Worm (Caenorhabditis elegans) whole organism, L4 larva: ENCODE results near the gene trcs-2.

ENCODE experiments used
- D1046.2 ChIP-seq: fragments of 200-800 bp; sonication (Bioruptor generic); IDR thresholded peaks from 2 replicates; pipeline ENCODE4 v1.3.6; 2022; ENCODE audit warnings: missing genetic modification characterization, missing compliant biosample characterization
- F26F4.8 ChIP-seq: fragments of 200-800 bp; sonication (Bioruptor generic); conservative IDR thresholded peaks from 2 replicates; pipeline ENCODE4 v1.3.6; 2022; ENCODE audit warnings: missing genetic modification characterization, missing compliant biosample characterization
- F37D6.2 ChIP-seq: sonication (generic microtip); optimal IDR thresholded peaks from 2 replicates; lab custom pipeline; 2016; ENCODE audit warnings: mild to moderate bottlenecking, missing genetic modification characterization, missing compliant biosample characterization
- F49E8.2 ChIP-seq: sonication (generic microtip); optimal IDR thresholded peaks from 2 replicates; lab custom pipeline; 2016; ENCODE audit warnings: missing compliant biosample characterization, mild to moderate bottlenecking, missing genetic modification characterization, borderline replicate concordance
- R02D3.7 ChIP-seq: fragments of 150-350 bp; sonication (generic microtip); optimal IDR thresholded peaks from 3 replicates; lab custom pipeline; 2014; ENCODE audit warnings: missing biosample characterization, missing genetic modification characterization
- T20F7.1 ChIP-seq: fragments of 200-800 bp; sonication (Bioruptor generic); optimal IDR thresholded peaks from 2 replicates; lab custom pipeline; 2018; ENCODE audit warnings: mild to moderate bottlenecking, missing genetic modification characterization, missing compliant biosample characterization
- Y105C5A.15 ChIP-seq: fragments of 200-800 bp; sonication (Bioruptor generic); IDR thresholded peaks from 2 replicates; pipeline ENCODE4 v1.3.6; 2022; ENCODE audit warnings: missing genetic modification characterization, missing compliant biosample characterization
- Y48G9A.11 ChIP-seq: fragments of 200-800 bp; sonication (Bioruptor generic); IDR thresholded peaks from 2 replicates; pipeline ENCODE4 v1.3.6; 2022; ENCODE audit warnings: missing genetic modification reagents, missing genetic modification characterization, missing compliant biosample characterization
- Y5F2A.4 ChIP-seq: fragments of 200-800 bp; sonication (Bioruptor generic); optimal IDR thresholded peaks from 2 replicates; lab custom pipeline; 2018; ENCODE audit warnings: mild to moderate bottlenecking, missing genetic modification characterization, missing compliant biosample characterization
- Y75B8A.6 ChIP-seq: fragments of 200-800 bp; sonication (Bioruptor generic); IDR thresholded peaks from 2 replicates; pipeline ENCODE4 v1.3.6; 2022; ENCODE audit warnings: missing genetic modification reagents, missing genetic modification characterization, missing compliant biosample characterization
- ZK337.2 ChIP-seq: fragments of 200-800 bp; sonication (Bioruptor generic); IDR thresholded peaks from 2 replicates; pipeline ENCODE4 v1.3.6; 2022; ENCODE audit warnings: missing genetic modification reagents, missing genetic modification characterization, missing compliant biosample characterization
- ZK546.5 ChIP-seq, 2 experiments: sonication (generic microtip); optimal IDR thresholded peaks; 2 replicates each; lab custom pipeline; 2017; ENCODE audit warnings: missing biosample characterization in 2 of 2, missing genetic modification characterization in 2 of 2
- arid-1 ChIP-seq: fragments of 200-800 bp; sonication (Bioruptor generic); conservative IDR thresholded peaks from 2 replicates; pipeline ENCODE4 v1.3.6; 2022; ENCODE audit warnings: missing genetic modification reagents, missing genetic modification characterization, missing compliant biosample characterization
- attf-4 ChIP-seq: sonication (generic microtip); optimal IDR thresholded peaks from 3 replicates; lab custom pipeline; 2017; ENCODE audit warnings: missing biosample characterization, missing genetic modification characterization
- ceh-32 ChIP-seq: sonication (generic microtip); optimal IDR thresholded peaks from 2 replicates; lab custom pipeline; 2016; ENCODE audit warnings: mild to moderate bottlenecking, missing genetic modification characterization, missing compliant biosample characterization; ENCODE audit not compliant: poor library complexity
- ceh-44 ChIP-seq: fragments of 200-800 bp; sonication (Bioruptor generic); IDR thresholded peaks from 2 replicates; pipeline ENCODE4 v1.3.6; 2022; ENCODE audit warnings: missing genetic modification reagents, missing genetic modification characterization, missing compliant biosample characterization
- ceh-82 ChIP-seq: sonication (generic microtip); optimal IDR thresholded peaks from 2 replicates; lab custom pipeline; 2017; ENCODE audit warnings: missing biosample characterization, missing genetic modification characterization
- ctbp-1 ChIP-seq: fragments of 200-800 bp; sonication (Bioruptor generic); IDR thresholded peaks from 2 replicates; pipeline ENCODE4 v1.3.6; 2022; ENCODE audit warnings: missing genetic modification reagents, missing genetic modification characterization, missing compliant biosample characterization
- daf-12 ChIP-seq: fragments of 150-350 bp; optimal IDR thresholded peaks from 2 replicates; lab custom pipeline; 2014; ENCODE audit warnings: missing biosample characterization, missing genetic modification reagents, missing genetic modification characterization
- duxl-1 ChIP-seq: sonication (generic microtip); optimal IDR thresholded peaks from 2 replicates; lab custom pipeline; 2016; ENCODE audit warnings: mild to moderate bottlenecking, missing genetic modification characterization, moderate library complexity, missing compliant biosample characterization; ENCODE audit not compliant: poor library complexity
- egl-43 ChIP-seq: fragments of 200-800 bp; sonication (Bioruptor generic); IDR thresholded peaks from 2 replicates; pipeline ENCODE4 v1.3.6; 2022; ENCODE audit warnings: missing genetic modification reagents, missing genetic modification characterization, missing compliant biosample characterization
- fos-1 ChIP-seq: fragments of 150-350 bp; optimal IDR thresholded peaks from 2 replicates; lab custom pipeline; 2014; ENCODE audit warnings: missing biosample characterization, missing genetic modification characterization
- hif-1 ChIP-seq, 2 experiments: sonication (generic microtip); optimal IDR thresholded peaks; 2 replicates each; lab custom pipeline; 2016 to 2017; ENCODE audit warnings: missing compliant biosample characterization in 2 of 2, missing genetic modification characterization in 2 of 2, missing genetic modification reagents in 2 of 2, missing genotype in 2 of 2, mild to moderate bottlenecking in 1 of 2
- hlh-11 ChIP-seq: fragments of 200-800 bp; sonication (Bioruptor generic); optimal IDR thresholded peaks from 2 replicates; lab custom pipeline; 2018; ENCODE audit warnings: mild to moderate bottlenecking, missing genetic modification characterization, missing compliant biosample characterization
- hmg-1.1 ChIP-seq: fragments of 200-800 bp; sonication (Bioruptor generic); IDR thresholded peaks from 2 replicates; pipeline ENCODE4 v1.3.6; 2022; ENCODE audit warnings: missing genetic modification reagents, missing genetic modification characterization, missing compliant biosample characterization
- jun-1 ChIP-seq: fragments of 150-350 bp; optimal IDR thresholded peaks from 2 replicates; lab custom pipeline; 2014; ENCODE audit warnings: missing biosample characterization, missing genetic modification reagents, missing genetic modification characterization
- lin-15B ChIP-seq: fragments of 150-350 bp; sonication (generic microtip); optimal IDR thresholded peaks from 3 replicates; lab custom pipeline; 2014; ENCODE audit warnings: missing biosample characterization, missing genetic modification characterization
- lir-3 ChIP-seq: sonication (generic microtip); optimal IDR thresholded peaks from 2 replicates; lab custom pipeline; 2016; ENCODE audit warnings: mild to moderate bottlenecking, missing genetic modification characterization, missing compliant biosample characterization
- mdl-1 ChIP-seq, 2 experiments: fragments of 150-350 bp in 1 of 2; sonication (generic microtip) in 1 of 2; optimal IDR thresholded peaks; 2 replicates each; lab custom pipeline; 2014 to 2017; ENCODE audit warnings: missing biosample characterization in 2 of 2, missing genetic modification characterization in 2 of 2
- mep-1 ChIP-seq: fragments of 150-350 bp; sonication (generic microtip); optimal IDR thresholded peaks from 3 replicates; lab custom pipeline; 2014; ENCODE audit warnings: missing biosample characterization, missing genetic modification characterization
- mes-2 ChIP-seq: sonication (generic microtip); optimal IDR thresholded peaks from 2 replicates; lab custom pipeline; 2016; ENCODE audit warnings: missing genotype, mild to moderate bottlenecking, missing genetic modification characterization, missing compliant biosample characterization; ENCODE audit not compliant: poor library complexity, severe bottlenecking
- mxl-2 ChIP-seq: fragments of 200-800 bp; sonication (Bioruptor generic); conservative IDR thresholded peaks from 2 replicates; pipeline ENCODE4 v1.3.6; 2022; ENCODE audit warnings: missing genetic modification reagents, missing genetic modification characterization, missing compliant biosample characterization
- nhr-102 ChIP-seq: sonication (generic microtip); optimal IDR thresholded peaks from 2 replicates; lab custom pipeline; 2016; ENCODE audit warnings: mild to moderate bottlenecking, missing genetic modification characterization, moderate library complexity, missing compliant biosample characterization
- nhr-11 ChIP-seq: fragments of 150-350 bp; optimal IDR thresholded peaks from 2 replicates; lab custom pipeline; 2014; ENCODE audit warnings: missing biosample characterization, missing genetic modification characterization
- nhr-237 ChIP-seq: sonication (generic microtip); optimal IDR thresholded peaks from 2 replicates; lab custom pipeline; 2017; ENCODE audit warnings: missing biosample characterization, missing genetic modification characterization
- nhr-41 ChIP-seq: fragments of 200-800 bp; sonication (Bioruptor generic); IDR thresholded peaks from 2 replicates; pipeline ENCODE4 v1.3.6; 2022; ENCODE audit warnings: missing genetic modification reagents, missing genetic modification characterization, missing compliant biosample characterization
- nhr-48 ChIP-seq: sonication (generic microtip); optimal IDR thresholded peaks from 2 replicates; lab custom pipeline; 2016; ENCODE audit warnings: mild to moderate bottlenecking, missing genetic modification characterization, missing compliant biosample characterization
- nhr-6 ChIP-seq: fragments of 150-350 bp; optimal IDR thresholded peaks from 2 replicates; lab custom pipeline; 2014; ENCODE audit warnings: missing biosample characterization, missing genetic modification characterization
- nhr-76 ChIP-seq: fragments of 150-350 bp; optimal IDR thresholded peaks from 2 replicates; lab custom pipeline; 2014; ENCODE audit warnings: missing biosample characterization, missing genetic modification characterization
- pqm-1 ChIP-seq: sonication (generic microtip); optimal IDR thresholded peaks from 2 replicates; lab custom pipeline; 2017; ENCODE audit warnings: missing biosample characterization, missing genetic modification characterization
- set-16 ChIP-seq: fragments of 200-800 bp; sonication (Bioruptor generic); IDR thresholded peaks from 2 replicates; pipeline ENCODE4 v1.3.6; 2022; ENCODE audit warnings: missing genetic modification reagents, missing genetic modification characterization, missing compliant biosample characterization
- skn-1 ChIP-seq: fragments of 150-350 bp; optimal IDR thresholded peaks from 2 replicates; lab custom pipeline; 2014; ENCODE audit warnings: missing biosample characterization, missing genetic modification characterization
- snpc-1.2 ChIP-seq: fragments of 200-800 bp; sonication (Bioruptor generic); IDR thresholded peaks from 2 replicates; pipeline ENCODE4 v1.3.6; 2022; ENCODE audit warnings: missing genetic modification reagents, missing genetic modification characterization, missing compliant biosample characterization
- snpc-4 ChIP-seq: fragments of 150-350 bp; optimal IDR thresholded peaks from 2 replicates; lab custom pipeline; 2014; ENCODE audit warnings: missing biosample characterization, missing genetic modification characterization
- spr-1 ChIP-seq: sonication (generic microtip); optimal IDR thresholded peaks from 2 replicates; lab custom pipeline; 2016; ENCODE audit warnings: mild to moderate bottlenecking, missing genetic modification characterization, missing compliant biosample characterization
- unc-130 ChIP-seq: sonication (generic microtip); optimal IDR thresholded peaks from 2 replicates; lab custom pipeline; 2016; ENCODE audit warnings: missing genetic modification reagents, missing genetic modification characterization, missing compliant biosample characterization
- unc-39 ChIP-seq: sonication (generic microtip); optimal IDR thresholded peaks from 2 replicates; lab custom pipeline; 2017; ENCODE audit warnings: missing biosample characterization, missing genetic modification characterization
- zag-1 ChIP-seq: fragments of 150-350 bp; optimal IDR thresholded peaks from 2 replicates; lab custom pipeline; 2014; ENCODE audit warnings: missing biosample characterization, missing genetic modification characterization
- ztf-7 ChIP-seq: fragments of 150-350 bp; optimal IDR thresholded peaks from 2 replicates; lab custom pipeline; 2014; ENCODE audit warnings: missing biosample characterization, missing genetic modification characterization

The trcs-2 gene

DNA sequence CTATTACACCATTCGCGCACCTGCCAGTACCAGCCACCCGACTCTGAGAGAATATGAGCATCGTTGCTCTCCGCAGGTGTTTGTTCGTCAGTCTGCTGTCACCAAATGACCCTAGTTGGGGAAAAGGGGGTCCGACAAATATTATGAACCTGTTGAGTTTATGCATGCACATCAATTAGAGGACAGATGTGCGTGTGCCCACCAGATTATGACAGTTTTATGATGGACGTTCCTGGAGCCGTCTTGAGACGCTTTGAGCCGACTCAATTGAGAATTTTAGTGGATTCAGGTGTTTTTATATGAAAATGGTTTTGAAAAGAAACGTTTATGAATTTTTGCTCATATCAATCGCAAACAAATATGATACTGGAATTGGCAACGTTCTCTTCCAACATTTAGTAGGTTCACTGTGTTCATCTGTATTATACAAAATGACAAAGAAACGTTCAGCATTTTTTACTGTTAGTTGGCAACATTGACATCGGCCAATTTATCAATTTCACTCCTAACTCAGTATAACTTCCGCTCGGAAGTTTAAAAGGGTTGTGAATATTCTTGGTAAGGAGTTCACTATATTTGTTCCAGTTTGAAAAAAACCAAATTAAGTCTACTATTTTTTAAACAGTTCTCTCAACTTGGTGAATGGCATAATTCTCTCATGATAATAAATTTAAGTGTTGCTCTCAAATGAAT lies 25.1 kb downstream of the trcs-2 start (continued):
- no peak; the same call in none of the 2 replicates for TF ChIP-seq ctbp-1
- TF ChIP-seq zag-1 (tag; lab: Kevin White, UChicago), result no peak
- TF ChIP-seq mdl-1 (tag; optimal IDR thresholded peaks at IDR 0.05; lab: Kevin White, UChicago), result peak in 1 of 2 experiments; percentile 6
- no peak for TF ChIP-seq ZK546.5 (tag; optimal IDR thresholded peaks at IDR 0.05; lab: Kevin White, UChicago)
- no peak for TF ChIP-seq lin-15B
- TF ChIP-seq jun-1 (tag; lab: Kevin White, UChicago), result no peak
- TF ChIP-seq unc-130 (GFP tag; lab: Kevin White, UChicago), result no peak

DNA sequence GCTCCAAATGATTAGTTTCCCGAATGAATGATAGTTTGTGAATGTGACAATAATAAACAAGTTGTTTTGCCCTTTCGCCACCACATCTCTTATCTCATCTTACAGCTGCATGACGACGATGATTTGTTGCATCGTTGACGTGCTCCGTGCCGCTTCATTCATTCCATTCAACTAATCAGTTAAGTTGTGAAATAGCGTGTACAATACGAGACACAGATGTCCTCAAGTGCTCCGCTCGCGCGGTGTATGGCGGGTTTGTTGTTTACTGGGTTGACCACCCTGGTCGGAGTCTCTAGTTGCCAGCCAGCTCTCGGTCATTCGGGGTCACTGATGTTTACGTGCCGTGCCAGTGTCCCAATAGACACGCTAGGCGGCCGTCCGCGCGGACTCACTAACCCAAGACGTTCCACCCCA lies 25.7 kb downstream of the trcs-2 start:
- 0 out of 2 replicates have a peak, but pooled peaks have one; percentile 71 for TF ChIP-seq egl-43 (GFP tag; lab: Robert Waterston, UW)
- no peak for TF ChIP-seq pqm-1 (tag; lab: Kevin White, UChicago)
- TF ChIP-seq snpc-4 (tag; lab: Kevin White, UChicago), result no peak
- no peak for TF ChIP-seq Y5F2A.4
- peak; percentile 33 for TF ChIP-seq hlh-11
- no peak for TF ChIP-seq ZK546.5 (tag; optimal IDR thresholded peaks at IDR 0.05; lab: Kevin White, UChicago)
- TF ChIP-seq nhr-6 (tag; lab: Kevin White, UChicago), result no peak
- TF ChIP-seq nhr-41, result no peak
- peak; percentile 49 for TF ChIP-seq set-16 (GFP tag; lab: Robert Waterston, UW)
- TF ChIP-seq Y105C5A.15, result no peak
- TF ChIP-seq spr-1 (tag; lab: Kevin White, UChicago), result no peak
- no peak for TF ChIP-seq ZK337.2 (GFP tag; lab: Robert Waterston, UW)
- no peak for TF ChIP-seq ceh-44 (GFP tag; lab: Robert Waterston, UW)
- TF ChIP-seq arid-1 (GFP tag; lab: Robert Waterston, UW), result no peak
- no peak for TF ChIP-seq skn-1 (tag; lab: Kevin White, UChicago)
- TF ChIP-seq mxl-2, result no peak
- no peak for TF ChIP-seq fos-1 (tag; lab: Kevin White, UChicago)
- TF ChIP-seq hmg-1.1 (GFP tag; lab: Robert Waterston, UW), result no peak
- no peak for TF ChIP-seq D1046.2 (GFP tag; lab: Robert Waterston, UW)
- TF ChIP-seq T20F7.1 (GFP tag; lab: Kevin White, UChicago), result no peak
- TF ChIP-seq mdl-1 (tag; optimal IDR thresholded peaks at IDR 0.05; lab: Kevin White, UChicago), result peak in 1 of 2 experiments; percentile 24
- TF ChIP-seq mep-1, result no peak
- TF ChIP-seq nhr-237 (tag; lab: Kevin White, UChicago), result no peak
- no peak for TF ChIP-seq unc-130 (GFP tag; lab: Kevin White, UChicago)
- no peak for TF ChIP-seq attf-4 (tag; lab: Kevin White, UChicago)
- no peak for TF ChIP-seq R02D3.7 (tag; lab: Kevin White, UChicago)
- TF ChIP-seq ztf-7 (tag; lab: Kevin White, UChicago), result peak; percentile 10
- no peak for TF ChIP-seq lir-3
- TF ChIP-seq F37D6.2 (tag; lab: Kevin White, UChicago), result no peak
- TF ChIP-seq Y48G9A.11 (GFP tag; lab: Robert Waterston, UW), result no peak
- TF ChIP-seq ceh-32 (tag; lab: Kevin White, UChicago), result no peak
- TF ChIP-seq F26F4.8 (GFP tag; lab: Robert Waterston, UW), result no peak
- peak in 1 of 2 experiments; percentile 33 for TF ChIP-seq hif-1 (tag; optimal IDR thresholded peaks at IDR 0.05; lab: Kevin White, UChicago)
- no peak for TF ChIP-seq Y75B8A.6 (GFP tag; lab: Robert Waterston, UW)
- no peak for TF ChIP-seq ceh-82
- TF ChIP-seq nhr-76 (tag; lab: Kevin White, UChicago), result no peak
- no peak for TF ChIP-seq nhr-102 (tag; lab: Kevin White, UChicago)
- TF ChIP-seq mes-2 (tag; lab: Kevin White, UChicago), result no peak
- TF ChIP-seq unc-39 (tag; lab: Kevin White, UChicago), result no peak
- no peak for TF ChIP-seq duxl-1 (tag; lab: Kevin White, UChicago)
- no peak for TF ChIP-seq daf-12 (tag; lab: Kevin White, UChicago)
- no peak for TF ChIP-seq snpc-1.2 (GFP tag; lab: Robert Waterston, UW)
- TF ChIP-seq nhr-48 (tag; lab: Kevin White, UChicago), result no peak
- no peak for TF ChIP-seq F49E8.2 (tag; lab: Kevin White, UChicago)
- TF ChIP-seq nhr-11 (tag; lab: Kevin White, UChicago), result no peak
